Worm (Caenorhabditis elegans) whole organism, late embryonic: Measurements from ENCODE around the gene mom-1.

ENCODE experiments used
- C08G9.2 ChIP-seq: sonication (generic microtip); optimal IDR thresholded peaks from 2 replicates; lab custom pipeline; 2016; ENCODE audit warnings: mild to moderate bottlenecking, missing genetic modification characterization, moderate library complexity, missing compliant biosample characterization
- C38D4.7 ChIP-seq: fragments of 200-800 bp; sonication (Bioruptor generic); optimal IDR thresholded peaks from 2 replicates; lab custom pipeline; 2018; ENCODE audit warnings: mild to moderate bottlenecking, missing genetic modification characterization, moderate library complexity, missing compliant biosample characterization
- F13H6.1 ChIP-seq: sonication (generic microtip); optimal IDR thresholded peaks from 2 replicates; lab custom pipeline; 2016; ENCODE audit warnings: missing genetic modification characterization, missing compliant biosample characterization
- K09A11.1 ChIP-seq: sonication (generic microtip); optimal IDR thresholded peaks from 2 replicates; lab custom pipeline; 2017; ENCODE audit warnings: antibody characterized with exemption, mild to moderate bottlenecking, missing genetic modification characterization, missing compliant biosample characterization; ENCODE audit not compliant: insufficient read depth
- T23F11.4 ChIP-seq: fragments of 200-800 bp; sonication (Bioruptor generic); optimal IDR thresholded peaks from 2 replicates; lab custom pipeline; 2018; ENCODE audit warnings: mild to moderate bottlenecking, missing genetic modification characterization, missing compliant biosample characterization
- Y22D7AL.16 ChIP-seq: sonication (generic microtip); optimal IDR thresholded peaks from 2 replicates; lab custom pipeline; 2016; ENCODE audit warnings: missing genetic modification characterization, missing compliant biosample characterization
- ama-1 ChIP-seq: fragments of 150-350 bp; optimal IDR thresholded peaks from 2 replicates; lab custom pipeline; 2014
- ceh-14 ChIP-seq: sonication (generic microtip); optimal IDR thresholded peaks from 2 replicates; lab custom pipeline; 2016; ENCODE audit warnings: missing genotype, missing genetic modification characterization, missing compliant biosample characterization
- ceh-18 ChIP-seq: sonication (generic microtip); optimal IDR thresholded peaks from 2 replicates; lab custom pipeline; 2016; ENCODE audit warnings: missing genetic modification characterization, missing compliant biosample characterization
- ceh-19 ChIP-seq: fragments of 200-800 bp; sonication (Bioruptor generic); optimal IDR thresholded peaks from 2 replicates; lab custom pipeline; 2018; ENCODE audit warnings: mild to moderate bottlenecking, missing genetic modification characterization, missing compliant biosample characterization
- ceh-2 ChIP-seq: sonication (generic microtip); optimal IDR thresholded peaks from 2 replicates; lab custom pipeline; 2016; ENCODE audit warnings: missing genotype, missing genetic modification characterization, missing compliant biosample characterization
- ceh-24 ChIP-seq: sonication (generic microtip); optimal IDR thresholded peaks from 2 replicates; lab custom pipeline; 2016; ENCODE audit warnings: mild to moderate bottlenecking, missing genetic modification characterization, missing compliant biosample characterization
- ceh-31 ChIP-seq: sonication (generic microtip); optimal IDR thresholded peaks from 2 replicates; lab custom pipeline; 2016; ENCODE audit warnings: missing genetic modification characterization, missing compliant biosample characterization
- ceh-34 ChIP-seq: sonication (generic microtip); optimal IDR thresholded peaks from 2 replicates; lab custom pipeline; 2016; ENCODE audit warnings: mild to moderate bottlenecking, missing genetic modification characterization, missing compliant biosample characterization
- ceh-45 ChIP-seq: fragments of 200-800 bp; sonication (Bioruptor generic); IDR thresholded peaks from 2 replicates; pipeline ENCODE4 v1.3.6; 2022; ENCODE audit warnings: missing genetic modification reagents, missing genetic modification characterization, missing compliant biosample characterization
- ceh-48 ChIP-seq: sonication (generic microtip); optimal IDR thresholded peaks from 2 replicates; lab custom pipeline; 2016; ENCODE audit warnings: missing genetic modification characterization, inconsistent platforms, missing compliant biosample characterization
- dve-1 ChIP-seq: sonication (generic microtip); optimal IDR thresholded peaks from 2 replicates; lab custom pipeline; 2017; ENCODE audit warnings: antibody characterized with exemption, mild to moderate bottlenecking, missing genetic modification characterization, missing compliant biosample characterization
- eyg-1 ChIP-seq: sonication (generic microtip); optimal IDR thresholded peaks from 2 replicates; lab custom pipeline; 2016; ENCODE audit warnings: missing genotype, missing genetic modification characterization, missing compliant biosample characterization
- fax-1 ChIP-seq: sonication (generic microtip); optimal IDR thresholded peaks from 2 replicates; lab custom pipeline; 2016; ENCODE audit warnings: missing genotype, missing genetic modification characterization, missing compliant biosample characterization
- fkh-6 ChIP-seq: sonication (generic microtip); optimal IDR thresholded peaks from 2 replicates; lab custom pipeline; 2016; ENCODE audit warnings: missing genetic modification characterization, missing compliant biosample characterization
- gmeb-2 ChIP-seq: sonication (generic microtip); optimal IDR thresholded peaks from 2 replicates; lab custom pipeline; 2016; ENCODE audit warnings: missing genetic modification characterization, inconsistent platforms, missing compliant biosample characterization
- hlh-15 ChIP-seq: sonication (generic microtip); optimal IDR thresholded peaks from 2 replicates; lab custom pipeline; 2016; ENCODE audit warnings: missing genetic modification characterization, missing compliant biosample characterization
- hlh-6 ChIP-seq: sonication (generic microtip); optimal IDR thresholded peaks from 2 replicates; lab custom pipeline; 2016; ENCODE audit warnings: missing genotype, missing genetic modification characterization, missing compliant biosample characterization
- hlh-8 ChIP-seq: sonication (generic microtip); optimal IDR thresholded peaks from 2 replicates; lab custom pipeline; 2016; ENCODE audit warnings: missing genotype, missing genetic modification characterization, missing compliant biosample characterization
- lin-11 ChIP-seq: fragments of 200-800 bp; sonication (Bioruptor generic); optimal IDR thresholded peaks from 2 replicates; lab custom pipeline; 2018; ENCODE audit warnings: mild to moderate bottlenecking, missing genetic modification characterization, missing compliant biosample characterization
- madf-2 ChIP-seq: sonication (generic microtip); optimal IDR thresholded peaks from 2 replicates; lab custom pipeline; 2017; ENCODE audit warnings: missing genetic modification characterization, missing compliant biosample characterization
- mec-3 ChIP-seq: sonication (generic microtip); optimal IDR thresholded peaks from 2 replicates; lab custom pipeline; 2016; ENCODE audit warnings: borderline replicate concordance, missing genetic modification characterization, missing compliant biosample characterization
- nfya-1 ChIP-seq: sonication (generic microtip); optimal IDR thresholded peaks from 2 replicates; lab custom pipeline; 2017; ENCODE audit warnings: missing genetic modification characterization, mild to moderate bottlenecking, missing compliant biosample characterization, antibody characterized with exemption, moderate library complexity
- nhr-11 ChIP-seq: fragments of 150-350 bp; optimal IDR thresholded peaks from 2 replicates; lab custom pipeline; 2014; ENCODE audit warnings: missing biosample characterization, missing genetic modification characterization
- nhr-232 ChIP-seq: sonication (generic microtip); optimal IDR thresholded peaks from 2 replicates; lab custom pipeline; 2016; ENCODE audit warnings: missing genetic modification characterization, missing compliant biosample characterization
- pax-1 ChIP-seq: fragments of 150-350 bp; optimal IDR thresholded peaks from 2 replicates; lab custom pipeline; 2014; ENCODE audit warnings: missing biosample characterization, missing genetic modification characterization
- pha-2 ChIP-seq: sonication (generic microtip); optimal IDR thresholded peaks from 2 replicates; lab custom pipeline; 2017; ENCODE audit warnings: mild to moderate bottlenecking, missing genetic modification characterization, missing compliant biosample characterization
- pros-1 ChIP-seq: fragments of 150-350 bp; optimal IDR thresholded peaks from 2 replicates; lab custom pipeline; 2014; ENCODE audit warnings: missing biosample characterization, missing genetic modification reagents, missing genetic modification characterization
- ref-2 ChIP-seq: sonication (generic microtip); optimal IDR thresholded peaks from 2 replicates; lab custom pipeline; 2016; ENCODE audit warnings: missing genetic modification characterization, missing compliant biosample characterization
- rnt-1 ChIP-seq: sonication (generic microtip); optimal IDR thresholded peaks from 2 replicates; lab custom pipeline; 2016; ENCODE audit warnings: missing genetic modification characterization, missing compliant biosample characterization
- sox-4 ChIP-seq: sonication (generic microtip); optimal IDR thresholded peaks from 2 replicates; lab custom pipeline; 2017; ENCODE audit warnings: mild to moderate bottlenecking, missing genetic modification characterization, inconsistent platforms, missing compliant biosample characterization
- tbx-2 ChIP-seq: sonication (generic microtip); optimal IDR thresholded peaks from 2 replicates; lab custom pipeline; 2016; ENCODE audit warnings: missing genetic modification characterization, missing compliant biosample characterization
- tbx-7 ChIP-seq: sonication (generic microtip); optimal IDR thresholded peaks from 2 replicates; lab custom pipeline; 2016; ENCODE audit warnings: missing genotype, missing genetic modification characterization, missing compliant biosample characterization
- ttx-3 ChIP-seq: sonication (generic microtip); optimal IDR thresholded peaks from 2 replicates; lab custom pipeline; 2016; ENCODE audit warnings: missing genetic modification reagents, missing genetic modification characterization, missing compliant biosample characterization
- unc-42 ChIP-seq: sonication (generic microtip); optimal IDR thresholded peaks from 2 replicates; lab custom pipeline; 2016; ENCODE audit warnings: missing genotype, missing genetic modification characterization, missing compliant biosample characterization
- unc-86 ChIP-seq: sonication (generic microtip); optimal IDR thresholded peaks from 2 replicates; lab custom pipeline; 2016; ENCODE audit warnings: missing genetic modification characterization, missing compliant biosample characterization
- zip-5 ChIP-seq: sonication (generic microtip); optimal IDR thresholded peaks from 2 replicates; lab custom pipeline; 2016; ENCODE audit warnings: missing genetic modification characterization, missing compliant biosample characterization
- ztf-16 ChIP-seq: sonication (generic microtip); optimal IDR thresholded peaks from 2 replicates; lab custom pipeline; 2017; ENCODE audit warnings: missing genetic modification characterization, missing compliant biosample characterization

Gene mom-1

DNA sequence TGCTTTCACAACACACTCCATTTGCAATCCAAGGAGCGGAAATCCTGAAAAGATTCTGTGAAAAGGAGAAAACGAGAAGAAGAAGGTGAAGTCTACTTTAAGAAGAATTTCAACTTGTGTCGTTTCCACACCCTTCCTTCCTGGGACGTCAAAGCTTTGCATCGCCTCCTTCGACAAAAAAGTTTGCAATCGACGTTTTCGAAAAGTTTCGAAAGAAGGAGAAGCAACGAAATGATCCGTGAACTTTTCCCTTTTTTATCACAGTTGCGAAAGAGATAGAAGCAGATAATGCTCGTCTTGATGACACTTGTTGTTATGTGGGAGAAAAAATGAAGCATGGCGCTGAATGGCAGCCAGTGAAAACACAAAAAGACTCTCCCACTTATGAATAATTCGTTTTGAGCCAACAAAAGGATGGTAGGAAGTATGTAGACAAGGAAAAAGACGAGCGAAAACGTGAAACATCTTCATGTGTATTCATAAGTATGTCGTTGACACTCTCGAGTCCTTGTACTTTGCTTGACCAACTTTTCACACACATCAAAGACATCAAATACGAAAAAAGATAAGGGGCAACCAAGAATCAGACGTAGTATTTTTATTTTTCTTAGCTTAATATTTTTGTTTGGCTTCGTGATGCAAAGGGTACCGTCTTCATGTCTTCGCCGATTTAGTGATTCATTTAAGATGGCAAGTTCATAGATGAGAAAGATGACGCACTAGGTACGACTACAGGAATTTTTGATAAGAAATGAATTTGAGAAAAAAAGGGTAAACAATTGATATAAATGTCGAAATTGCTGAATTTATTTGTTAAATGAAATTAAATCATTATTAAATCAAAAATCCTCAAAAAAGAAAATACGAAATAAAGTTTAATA is 43.9 kb upstream of the mom-1 start:
- no peak for TF ChIP-seq pros-1 (tag; lab: Kevin White, UChicago)
- peak; percentile 28 for TF ChIP-seq ceh-31 (tag; lab: Kevin White, UChicago)
- no peak for TF ChIP-seq ttx-3
- TF ChIP-seq mec-3, result no peak

DNA sequence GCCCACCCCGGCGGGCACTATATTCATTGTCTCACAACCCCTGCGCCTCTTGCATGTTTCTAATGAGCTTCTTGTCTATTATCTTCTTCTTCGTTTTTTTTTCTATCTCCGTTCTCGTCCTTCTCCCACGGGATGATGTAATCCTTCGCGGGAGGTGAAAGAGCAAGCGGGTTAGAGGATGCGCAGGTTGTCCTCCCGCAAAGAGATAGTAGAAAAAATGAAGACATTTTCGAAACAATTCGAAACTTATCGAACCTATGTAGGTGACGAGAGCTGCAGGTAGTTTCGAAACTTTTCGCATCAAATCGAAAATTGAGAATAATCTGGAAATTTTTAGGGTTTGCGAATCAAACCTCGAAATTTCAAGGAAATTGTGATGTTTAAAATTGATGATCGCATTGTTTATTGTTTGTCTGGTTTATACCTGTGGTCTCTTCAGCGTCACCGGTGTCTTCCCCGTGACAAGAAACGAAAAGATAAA is 42.6 kb upstream of the mom-1 start:
- TF ChIP-seq ceh-18 (tag; lab: Kevin White, UChicago) (peak; percentile 73), fax-1 (no peak), tbx-2 (tag; lab: Kevin White, UChicago) (peak; percentile 25)

DNA sequence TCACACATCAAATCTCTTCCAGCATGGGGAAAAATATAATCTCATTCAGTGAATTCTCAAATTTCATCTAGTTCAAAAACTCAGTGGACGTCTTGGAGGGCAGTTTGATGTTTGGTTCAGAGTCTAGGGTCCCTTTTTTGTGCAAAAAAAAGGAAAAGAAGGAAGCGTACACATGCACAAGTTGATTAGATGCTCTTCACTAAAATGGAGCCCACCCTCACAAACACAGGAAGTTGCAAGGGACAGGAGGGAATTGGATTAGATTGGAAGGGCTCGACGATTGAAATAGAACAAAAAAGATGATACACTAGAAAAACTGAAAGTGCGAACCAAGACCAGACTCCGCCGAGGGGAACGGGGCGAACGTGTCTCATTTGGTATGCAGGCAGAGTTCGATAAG is 42.0 kb upstream of the mom-1 start:
- TF ChIP-seq ceh-14 (no peak), unc-42 (peak; percentile 97), pha-2 (tag; lab: Kevin White, UChicago) (no peak), ceh-31 (tag; lab: Kevin White, UChicago) (peak; percentile 19), Y22D7AL.16 (tag; lab: Kevin White, UChicago) (no peak), nhr-232 (tag; lab: Kevin White, UChicago) (no peak), unc-86 (tag; lab: Kevin White, UChicago) (no peak), madf-2 (tag; lab: Kevin White, UChicago) (no peak), ceh-2 (tag; lab: Kevin White, UChicago) (no peak)
- TF ChIP-seq, all 69 proteins: peak for 2

DNA sequence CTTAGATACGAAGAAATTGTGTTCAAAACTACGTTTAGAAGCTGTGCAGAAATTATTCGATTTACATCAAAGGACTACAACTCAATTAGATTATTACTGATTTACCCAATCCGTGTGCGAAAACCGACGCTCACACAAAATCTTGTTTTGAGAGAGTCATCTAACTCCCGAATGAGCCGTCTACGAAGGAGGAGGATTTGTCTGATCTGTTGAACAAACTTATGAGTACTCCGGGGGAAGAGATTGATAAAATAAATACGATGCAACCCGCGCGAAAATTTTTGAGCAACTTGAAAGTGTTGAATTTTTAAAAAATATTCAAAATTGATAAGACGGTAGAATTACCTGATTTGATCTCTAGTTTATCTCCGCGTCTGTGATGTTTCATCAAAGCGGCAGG is 41.6 kb upstream of the mom-1 start:
- TF ChIP-seq ztf-16 (tag; lab: Kevin White, UChicago) (no peak), ceh-24 (tag; lab: Kevin White, UChicago) (no peak), eyg-1 (tag; lab: Kevin White, UChicago) (no peak), ceh-48 (tag; lab: Kevin White, UChicago) (no peak), K09A11.1 (tag; lab: Kevin White, UChicago) (no peak), madf-2 (tag; lab: Kevin White, UChicago) (no peak), fax-1 (no peak), ceh-19 (GFP tag; lab: Kevin White, UChicago) (no peak), nhr-11 (tag; lab: Kevin White, UChicago) (no peak), hlh-15 (no peak), C08G9.2 (tag; lab: Kevin White, UChicago) (no peak), hlh-8 (tag; lab: Kevin White, UChicago) (no peak), T23F11.4 (GFP tag; lab: Kevin White, UChicago) (no peak), nhr-232 (tag; lab: Kevin White, UChicago) (no peak), ceh-14 (no peak), tbx-7 (tag; lab: Kevin White, UChicago) (no peak), lin-11 (tag; lab: Kevin White, UChicago) (no peak), hlh-6 (tag; lab: Kevin White, UChicago) (no peak), ttx-3 (no peak)

DNA sequence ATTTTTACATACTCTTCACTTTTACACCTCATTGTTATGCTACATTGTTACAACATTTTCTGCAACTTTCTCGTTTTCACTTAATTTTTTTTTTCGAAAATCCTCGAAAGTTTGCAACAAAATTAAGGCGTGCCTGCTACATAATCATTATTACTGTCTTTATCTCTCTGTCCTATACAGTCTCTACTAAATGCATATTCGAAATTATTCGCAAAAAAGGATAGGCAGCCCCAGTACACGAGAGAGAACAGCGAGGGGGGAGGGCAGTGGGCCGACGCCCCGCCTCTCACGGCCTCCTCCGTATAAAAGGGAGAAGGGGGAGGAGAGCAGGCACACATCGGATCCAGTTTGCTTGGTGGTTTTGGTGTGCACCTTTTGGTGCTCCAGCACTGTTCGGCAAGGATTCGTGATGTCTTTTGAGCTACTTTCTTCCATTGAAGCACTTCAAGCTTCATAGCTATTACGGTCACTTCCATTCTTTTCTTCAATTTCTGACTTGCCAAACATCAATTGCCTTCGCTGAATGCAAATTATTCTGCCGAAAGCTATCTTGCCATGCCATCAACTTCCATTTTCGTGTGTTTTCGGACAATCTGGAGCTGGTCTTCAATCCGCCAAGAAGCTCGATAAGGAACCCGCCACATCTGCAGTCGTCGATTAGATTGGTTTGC is 40.8 kb upstream of the mom-1 start:
- TF ChIP-seq nfya-1, result peak; percentile 21
- no peak for TF ChIP-seq C38D4.7
- TF ChIP-seq sox-4 (tag; lab: Kevin White, UChicago), result no peak
- TF ChIP-seq ceh-2 (tag; lab: Kevin White, UChicago), result peak; percentile 37
- TF ChIP-seq ceh-31 (tag; lab: Kevin White, UChicago), result peak; percentile 54
- peak; percentile 83 for TF ChIP-seq ama-1 (lab: Kevin White, UChicago)
- TF ChIP-seq gmeb-2 (tag; lab: Kevin White, UChicago), result peak; percentile 37
- TF ChIP-seq ref-2 (tag; lab: Kevin White, UChicago), result peak; percentile 53
- TF ChIP-seq pros-1 (tag; lab: Kevin White, UChicago), result peak; percentile 59
- peak; percentile 16 for TF ChIP-seq dve-1 (tag; lab: Kevin White, UChicago)
- no peak for TF ChIP-seq ceh-45 (GFP tag; lab: Robert Waterston, UW)
- TF ChIP-seq ceh-34 (tag; lab: Kevin White, UChicago), result peak; percentile 9
- TF ChIP-seq F13H6.1, result peak; percentile 10
- no peak for TF ChIP-seq zip-5 (tag; lab: Kevin White, UChicago)
- peak; percentile 38 for TF ChIP-seq ceh-18 (tag; lab: Kevin White, UChicago)
- TF ChIP-seq rnt-1 (tag; lab: Kevin White, UChicago), result peak; percentile 48
- TF ChIP-seq mec-3, result no peak
- TF ChIP-seq fkh-6 (tag; lab: Kevin White, UChicago), result peak; percentile 32
- no peak for TF ChIP-seq pax-1 (tag; lab: Kevin White, UChicago)
